Worm (Caenorhabditis elegans) whole organism, L4 larva: ENCODE measurements around the gene srf-3.

ENCODE experiments used
- T26A8.4 ChIP-seq: fragments of 200-800 bp; sonication (Bioruptor generic); IDR thresholded peaks from 2 replicates; pipeline ENCODE4 v1.3.6; 2022; ENCODE audit warnings: missing genetic modification characterization, missing compliant biosample characterization
- Y75B8A.6 ChIP-seq: fragments of 200-800 bp; sonication (Bioruptor generic); IDR thresholded peaks from 2 replicates; pipeline ENCODE4 v1.3.6; 2022; ENCODE audit warnings: missing genetic modification reagents, missing genetic modification characterization, missing compliant biosample characterization
- attf-4 ChIP-seq: sonication (generic microtip); optimal IDR thresholded peaks from 3 replicates; lab custom pipeline; 2017; ENCODE audit warnings: missing biosample characterization, missing genetic modification characterization
- duxl-1 ChIP-seq: sonication (generic microtip); optimal IDR thresholded peaks from 2 replicates; lab custom pipeline; 2016; ENCODE audit warnings: mild to moderate bottlenecking, missing genetic modification characterization, moderate library complexity, missing compliant biosample characterization; ENCODE audit not compliant: poor library complexity
- fos-1 ChIP-seq: fragments of 150-350 bp; optimal IDR thresholded peaks from 2 replicates; lab custom pipeline; 2014; ENCODE audit warnings: missing biosample characterization, missing genetic modification characterization
- lin-39 ChIP-seq: fragments of 150-350 bp; optimal IDR thresholded peaks from 2 replicates; lab custom pipeline; 2014; ENCODE audit warnings: missing biosample characterization, missing genetic modification reagents, missing genetic modification characterization
- mdl-1 ChIP-seq, 2 experiments: fragments of 150-350 bp in 1 of 2; sonication (generic microtip) in 1 of 2; optimal IDR thresholded peaks; 2 replicates each; lab custom pipeline; 2014 to 2017; ENCODE audit warnings: missing biosample characterization in 2 of 2, missing genetic modification characterization in 2 of 2
- php-3 ChIP-seq: fragments of 200-800 bp; sonication (Bioruptor generic); IDR thresholded peaks from 2 replicates; pipeline ENCODE4 v1.3.6; 2022; ENCODE audit warnings: missing genetic modification reagents, missing genetic modification characterization, missing compliant biosample characterization
- unc-130 ChIP-seq: sonication (generic microtip); optimal IDR thresholded peaks from 2 replicates; lab custom pipeline; 2016; ENCODE audit warnings: missing genetic modification reagents, missing genetic modification characterization, missing compliant biosample characterization
- unc-62 ChIP-seq, 3 experiments: fragments of 150-350 bp in 1 of 3; sonication (generic microtip); optimal IDR thresholded peaks in 2 of 3; peaks in 1 of 3; 1 replicate in 1 of 3; 2 replicates in 2 of 3; lab custom pipeline; 2014 to 2017; ENCODE audit warnings: missing biosample characterization in 3 of 3, missing genetic modification characterization in 3 of 3, missing genetic modification reagents in 3 of 3, missing genotype in 1 of 3
- zag-1 ChIP-seq: fragments of 150-350 bp; optimal IDR thresholded peaks from 2 replicates; lab custom pipeline; 2014; ENCODE audit warnings: missing biosample characterization, missing genetic modification characterization
- zfp-2 ChIP-seq: sonication (generic microtip); optimal IDR thresholded peaks from 2 replicates; lab custom pipeline; 2016; ENCODE audit warnings: mild to moderate bottlenecking, missing genetic modification characterization, missing compliant biosample characterization

DNA sequence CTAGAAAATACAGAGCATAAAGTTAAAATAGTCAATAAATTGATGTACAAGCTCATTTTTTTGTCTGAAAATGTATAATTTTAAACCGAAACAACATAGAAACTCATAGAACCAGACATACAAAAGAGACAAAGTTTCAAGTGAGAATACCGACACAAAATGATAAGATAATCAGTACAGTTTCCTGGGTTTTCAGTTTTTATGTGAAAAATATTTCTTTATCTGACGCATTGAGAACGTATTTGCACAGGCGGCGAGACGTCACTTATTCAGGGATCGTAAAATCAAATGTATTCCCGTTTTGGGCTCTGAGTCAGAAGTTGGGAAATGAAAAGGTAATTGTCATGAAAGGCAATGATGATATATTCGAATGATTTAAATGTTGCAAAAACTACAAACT, 41.1 kb downstream of the srf-3 start, which contains the start of gene K08D8.6:
- TF ChIP-seq lin-39 (tag; lab: Kevin White, UChicago): no peak
- TF ChIP-seq T26A8.4: no peak
- no peak for TF ChIP-seq mdl-1 (tag; optimal IDR thresholded peaks at IDR 0.05; lab: Kevin White, UChicago)
- TF ChIP-seq Y75B8A.6 (GFP tag; lab: Robert Waterston, UW): no peak
- no peak for TF ChIP-seq unc-130 (GFP tag; lab: Kevin White, UChicago)
- no peak for TF ChIP-seq attf-4 (tag; lab: Kevin White, UChicago)
- TF ChIP-seq php-3 (GFP tag; lab: Robert Waterston, UW): peak; percentile 88
- no peak for TF ChIP-seq fos-1 (tag; lab: Kevin White, UChicago)
- TF ChIP-seq zag-1 (tag; lab: Kevin White, UChicago): no peak
- no peak for TF ChIP-seq unc-62 (GFP tag; optimal IDR thresholded peaks at IDR 0.05 in 1 of 2; lab: Kevin White, UChicago)
- TF ChIP-seq unc-62 (tag; optimal IDR thresholded peaks at IDR 0.05; lab: Kevin White, UChicago): no peak
- no peak for TF ChIP-seq duxl-1 (tag; lab: Kevin White, UChicago)
- no peak for TF ChIP-seq zfp-2 (tag; lab: Kevin White, UChicago)
